Worm (Caenorhabditis elegans) whole organism, late embryonic: ENCODE data around the gene F19F10.1.

ENCODE experiments used
- C08G9.2 ChIP-seq: sonication (generic microtip); optimal IDR thresholded peaks from 2 replicates; lab custom pipeline; 2016; ENCODE audit warnings: mild to moderate bottlenecking, missing genetic modification characterization, moderate library complexity, missing compliant biosample characterization
- K09A11.1 ChIP-seq: sonication (generic microtip); optimal IDR thresholded peaks from 2 replicates; lab custom pipeline; 2017; ENCODE audit warnings: antibody characterized with exemption, mild to moderate bottlenecking, missing genetic modification characterization, missing compliant biosample characterization; ENCODE audit not compliant: insufficient read depth
- ahr-1 ChIP-seq: sonication (generic microtip); optimal IDR thresholded peaks from 2 replicates; lab custom pipeline; 2016; ENCODE audit warnings: missing genetic modification characterization, missing compliant biosample characterization
- ceh-14 ChIP-seq: sonication (generic microtip); optimal IDR thresholded peaks from 2 replicates; lab custom pipeline; 2016; ENCODE audit warnings: missing genotype, missing genetic modification characterization, missing compliant biosample characterization
- ceh-18 ChIP-seq: sonication (generic microtip); optimal IDR thresholded peaks from 2 replicates; lab custom pipeline; 2016; ENCODE audit warnings: missing genetic modification characterization, missing compliant biosample characterization
- ceh-2 ChIP-seq: sonication (generic microtip); optimal IDR thresholded peaks from 2 replicates; lab custom pipeline; 2016; ENCODE audit warnings: missing genotype, missing genetic modification characterization, missing compliant biosample characterization
- ceh-22 ChIP-seq: sonication (generic microtip); optimal IDR thresholded peaks from 2 replicates; lab custom pipeline; 2017; ENCODE audit warnings: missing biosample characterization, missing genetic modification characterization
- ceh-24 ChIP-seq: sonication (generic microtip); optimal IDR thresholded peaks from 2 replicates; lab custom pipeline; 2016; ENCODE audit warnings: mild to moderate bottlenecking, missing genetic modification characterization, missing compliant biosample characterization
- ceh-31 ChIP-seq: sonication (generic microtip); optimal IDR thresholded peaks from 2 replicates; lab custom pipeline; 2016; ENCODE audit warnings: missing genetic modification characterization, missing compliant biosample characterization
- ceh-34 ChIP-seq: sonication (generic microtip); optimal IDR thresholded peaks from 2 replicates; lab custom pipeline; 2016; ENCODE audit warnings: mild to moderate bottlenecking, missing genetic modification characterization, missing compliant biosample characterization
- ceh-45 ChIP-seq: fragments of 200-800 bp; sonication (Bioruptor generic); IDR thresholded peaks from 2 replicates; pipeline ENCODE4 v1.3.6; 2022; ENCODE audit warnings: missing genetic modification reagents, missing genetic modification characterization, missing compliant biosample characterization
- ceh-6 ChIP-seq: fragments of 200-800 bp; sonication (Bioruptor generic); optimal IDR thresholded peaks from 2 replicates; lab custom pipeline; 2018; ENCODE audit warnings: mild to moderate bottlenecking, missing genetic modification characterization, missing compliant biosample characterization
- dve-1 ChIP-seq: sonication (generic microtip); optimal IDR thresholded peaks from 2 replicates; lab custom pipeline; 2017; ENCODE audit warnings: antibody characterized with exemption, mild to moderate bottlenecking, missing genetic modification characterization, missing compliant biosample characterization
- elt-2 ChIP-seq: sonication (generic microtip); optimal IDR thresholded peaks from 2 replicates; lab custom pipeline; 2016; ENCODE audit warnings: missing genetic modification reagents, missing genetic modification characterization, missing compliant biosample characterization
- fax-1 ChIP-seq: sonication (generic microtip); optimal IDR thresholded peaks from 2 replicates; lab custom pipeline; 2016; ENCODE audit warnings: missing genotype, missing genetic modification characterization, missing compliant biosample characterization
- fkh-6 ChIP-seq: sonication (generic microtip); optimal IDR thresholded peaks from 2 replicates; lab custom pipeline; 2016; ENCODE audit warnings: missing genetic modification characterization, missing compliant biosample characterization
- hlh-15 ChIP-seq: sonication (generic microtip); optimal IDR thresholded peaks from 2 replicates; lab custom pipeline; 2016; ENCODE audit warnings: missing genetic modification characterization, missing compliant biosample characterization
- hlh-30 ChIP-seq: sonication (generic microtip); optimal IDR thresholded peaks from 2 replicates; lab custom pipeline; 2017; ENCODE audit warnings: antibody characterized with exemption, missing genetic modification characterization, missing compliant biosample characterization; ENCODE audit not compliant: insufficient read depth
- lin-11 ChIP-seq: fragments of 200-800 bp; sonication (Bioruptor generic); optimal IDR thresholded peaks from 2 replicates; lab custom pipeline; 2018; ENCODE audit warnings: mild to moderate bottlenecking, missing genetic modification characterization, missing compliant biosample characterization
- mec-3 ChIP-seq: sonication (generic microtip); optimal IDR thresholded peaks from 2 replicates; lab custom pipeline; 2016; ENCODE audit warnings: borderline replicate concordance, missing genetic modification characterization, missing compliant biosample characterization
- nfya-1 ChIP-seq: sonication (generic microtip); optimal IDR thresholded peaks from 2 replicates; lab custom pipeline; 2017; ENCODE audit warnings: missing genetic modification characterization, mild to moderate bottlenecking, missing compliant biosample characterization, antibody characterized with exemption, moderate library complexity
- nhr-11 ChIP-seq: fragments of 150-350 bp; optimal IDR thresholded peaks from 2 replicates; lab custom pipeline; 2014; ENCODE audit warnings: missing biosample characterization, missing genetic modification characterization
- pag-3 ChIP-seq: sonication (generic microtip); optimal IDR thresholded peaks from 2 replicates; lab custom pipeline; 2016; ENCODE audit warnings: missing compliant biosample characterization, missing genetic modification characterization, borderline replicate concordance
- pat-9 ChIP-seq: fragments of 200-800 bp; sonication (Bioruptor generic); optimal IDR thresholded peaks from 2 replicates; lab custom pipeline; 2018; ENCODE audit warnings: mild to moderate bottlenecking, missing genetic modification characterization, moderate library complexity, missing compliant biosample characterization
- pha-2 ChIP-seq: sonication (generic microtip); optimal IDR thresholded peaks from 2 replicates; lab custom pipeline; 2017; ENCODE audit warnings: mild to moderate bottlenecking, missing genetic modification characterization, missing compliant biosample characterization
- pha-4 ChIP-seq: fragments of 150-350 bp; optimal IDR thresholded peaks from 2 replicates; lab custom pipeline; 2018; ENCODE audit warnings: missing biosample characterization, missing genetic modification reagents, missing genetic modification characterization
- pros-1 ChIP-seq: fragments of 150-350 bp; optimal IDR thresholded peaks from 2 replicates; lab custom pipeline; 2014; ENCODE audit warnings: missing biosample characterization, missing genetic modification reagents, missing genetic modification characterization
- rnt-1 ChIP-seq: sonication (generic microtip); optimal IDR thresholded peaks from 2 replicates; lab custom pipeline; 2016; ENCODE audit warnings: missing genetic modification characterization, missing compliant biosample characterization
- sdc-2 ChIP-seq: sonication (generic microtip); optimal IDR thresholded peaks from 2 replicates; lab custom pipeline; 2016; ENCODE audit warnings: missing genotype, missing genetic modification characterization, missing compliant biosample characterization
- sox-4 ChIP-seq: sonication (generic microtip); optimal IDR thresholded peaks from 2 replicates; lab custom pipeline; 2017; ENCODE audit warnings: mild to moderate bottlenecking, missing genetic modification characterization, inconsistent platforms, missing compliant biosample characterization
- tbx-2 ChIP-seq: sonication (generic microtip); optimal IDR thresholded peaks from 2 replicates; lab custom pipeline; 2016; ENCODE audit warnings: missing genetic modification characterization, missing compliant biosample characterization
- tbx-7 ChIP-seq: sonication (generic microtip); optimal IDR thresholded peaks from 2 replicates; lab custom pipeline; 2016; ENCODE audit warnings: missing genotype, missing genetic modification characterization, missing compliant biosample characterization
- unc-42 ChIP-seq: sonication (generic microtip); optimal IDR thresholded peaks from 2 replicates; lab custom pipeline; 2016; ENCODE audit warnings: missing genotype, missing genetic modification characterization, missing compliant biosample characterization
- unc-55 ChIP-seq: sonication (generic microtip); optimal IDR thresholded peaks from 2 replicates; lab custom pipeline; 2017; ENCODE audit warnings: missing biosample characterization, missing genetic modification reagents, missing genetic modification characterization
- unc-86 ChIP-seq: sonication (generic microtip); optimal IDR thresholded peaks from 2 replicates; lab custom pipeline; 2016; ENCODE audit warnings: missing genetic modification characterization, missing compliant biosample characterization
- zip-5 ChIP-seq: sonication (generic microtip); optimal IDR thresholded peaks from 2 replicates; lab custom pipeline; 2016; ENCODE audit warnings: missing genetic modification characterization, missing compliant biosample characterization
- ztf-16 ChIP-seq: sonication (generic microtip); optimal IDR thresholded peaks from 2 replicates; lab custom pipeline; 2017; ENCODE audit warnings: missing genetic modification characterization, missing compliant biosample characterization

F19F10.1 gene

DNA sequence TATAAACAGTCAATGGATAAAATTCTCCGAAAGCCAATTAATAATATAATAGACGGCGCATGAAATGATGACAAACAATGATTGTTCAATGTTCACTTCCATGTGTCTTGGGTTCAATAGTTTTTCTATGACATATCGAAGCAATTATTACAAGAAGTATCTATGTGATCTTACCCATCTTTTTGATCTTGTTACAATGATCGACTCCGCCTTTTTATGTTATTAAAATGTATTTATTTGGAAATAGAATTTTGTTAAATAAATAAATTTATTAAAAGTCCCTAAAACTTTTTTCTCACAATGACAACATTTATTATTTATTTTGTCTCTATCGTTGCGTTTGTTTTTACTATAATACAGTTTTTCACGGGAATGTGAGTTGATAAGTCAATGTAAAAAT is 33.2 kb upstream of the F19F10.1 start, which contains the start of gene swt-2:
swt-2 (plus strand) TSS at position 301 of the 400 bp plus-strand sequence.
- no peak for TF ChIP-seq ceh-18 (tag; lab: Kevin White, UChicago)
- TF ChIP-seq tbx-7 (tag; lab: Kevin White, UChicago), result no peak
- TF ChIP-seq ahr-1 (tag; lab: Kevin White, UChicago), result no peak
- TF ChIP-seq ceh-2 (tag; lab: Kevin White, UChicago), result no peak
- TF ChIP-seq C08G9.2 (tag; lab: Kevin White, UChicago), result no peak
- TF ChIP-seq sdc-2 (tag; lab: Kevin White, UChicago), result no peak
- TF ChIP-seq unc-42 (tag; lab: Kevin White, UChicago), result no peak
- no peak for TF ChIP-seq ceh-34
- TF ChIP-seq elt-2 (tag; lab: Kevin White, UChicago), result no peak
- TF ChIP-seq lin-11 (tag; lab: Kevin White, UChicago), result no peak
- TF ChIP-seq hlh-30 (tag; lab: Kevin White, UChicago), result no peak
- no peak for TF ChIP-seq nhr-11 (tag; lab: Kevin White, UChicago)
- no peak for TF ChIP-seq ceh-22
- TF ChIP-seq ceh-45 (GFP tag; lab: Robert Waterston, UW), result no peak
- TF ChIP-seq unc-55, result no peak
- no peak for TF ChIP-seq mec-3
- no peak for TF ChIP-seq dve-1
- TF ChIP-seq rnt-1, result no peak
- no peak for TF ChIP-seq tbx-2
- TF ChIP-seq, all 69 proteins: peak for 0

DNA sequence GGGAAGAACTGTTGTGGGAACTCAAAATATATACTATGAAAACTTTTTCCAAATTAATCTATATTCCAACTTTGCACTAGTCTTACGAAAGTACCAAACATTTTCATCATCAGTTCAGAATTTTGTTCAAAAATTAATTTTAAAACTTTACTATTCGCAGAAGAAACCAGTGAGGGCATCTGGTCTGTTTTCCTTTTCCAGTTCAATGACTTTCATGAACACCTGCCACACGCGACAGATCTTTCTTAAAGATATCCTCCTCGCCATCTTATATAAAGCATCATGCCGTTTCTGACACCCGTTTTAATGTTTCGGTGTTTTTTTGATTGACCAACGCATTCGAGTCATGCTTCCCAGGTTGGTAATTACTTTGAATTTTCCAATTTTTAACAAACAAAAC is 30.1 kb upstream of the F19F10.1 start, which contains the start of gene C54F6.3:
C54F6.3 (plus strand) TSS at position 301 of the 400 bp plus-strand sequence.
- TF ChIP-seq pat-9 (tag; lab: Kevin White, UChicago) (no peak), tbx-7 (tag; lab: Kevin White, UChicago) (no peak), ceh-6 (GFP tag; lab: Kevin White, UChicago) (no peak)

DNA sequence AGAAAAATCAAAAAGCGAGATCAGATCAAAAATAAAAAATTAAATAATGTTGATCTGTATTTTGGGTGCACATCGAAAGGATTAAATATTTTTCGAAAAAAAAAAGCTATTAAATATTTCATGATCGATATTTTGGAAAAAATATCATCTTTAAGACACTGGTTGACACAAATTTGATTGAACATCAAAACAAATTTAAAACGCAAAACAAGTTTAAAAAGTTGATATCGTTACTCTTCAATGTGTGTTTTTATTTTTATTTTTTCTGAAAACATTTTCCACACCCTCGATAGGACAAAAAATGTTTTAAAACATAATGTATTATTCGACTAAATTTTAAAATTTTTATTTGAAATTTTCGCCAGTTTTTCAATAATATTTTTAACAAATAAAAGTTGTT is 25.0 kb upstream of the F19F10.1 start, which contains the start of gene C54F6.12:
C54F6.12 (minus strand) TSS at position 101 of the 400 bp plus-strand sequence.
- no peak for TF ChIP-seq nfya-1 (tag; lab: Kevin White, UChicago)

DNA sequence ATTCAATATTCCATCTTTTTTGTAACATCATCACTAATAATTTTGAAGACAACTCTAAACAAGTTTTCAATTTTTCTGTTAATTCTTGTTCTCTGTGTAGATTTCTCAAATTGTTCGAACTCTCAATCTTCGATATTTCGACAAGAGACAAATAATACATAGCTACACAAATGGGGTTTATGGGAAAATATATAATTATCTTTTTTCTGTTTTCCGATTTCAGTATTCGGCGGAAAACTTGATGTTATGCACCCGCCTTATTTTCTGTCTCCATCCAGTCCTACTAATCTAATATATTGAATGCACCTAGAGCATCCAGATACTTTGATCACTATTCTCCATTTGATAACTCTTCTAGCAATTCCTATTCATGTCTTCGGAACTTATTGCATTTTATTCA is 24.0 kb upstream of the F19F10.1 start, which contains the start of gene srh-268:
srh-268 (plus strand) TSS at position 301 of the 400 bp plus-strand sequence.
- TF ChIP-seq pha-4 (no peak), ceh-14 (no peak), ceh-2 (tag; lab: Kevin White, UChicago) (no peak), pha-2 (no peak), fkh-6 (tag; lab: Kevin White, UChicago) (no peak), pros-1 (tag; lab: Kevin White, UChicago) (no peak), sox-4 (no peak), fax-1 (tag; lab: Kevin White, UChicago) (no peak)

DNA sequence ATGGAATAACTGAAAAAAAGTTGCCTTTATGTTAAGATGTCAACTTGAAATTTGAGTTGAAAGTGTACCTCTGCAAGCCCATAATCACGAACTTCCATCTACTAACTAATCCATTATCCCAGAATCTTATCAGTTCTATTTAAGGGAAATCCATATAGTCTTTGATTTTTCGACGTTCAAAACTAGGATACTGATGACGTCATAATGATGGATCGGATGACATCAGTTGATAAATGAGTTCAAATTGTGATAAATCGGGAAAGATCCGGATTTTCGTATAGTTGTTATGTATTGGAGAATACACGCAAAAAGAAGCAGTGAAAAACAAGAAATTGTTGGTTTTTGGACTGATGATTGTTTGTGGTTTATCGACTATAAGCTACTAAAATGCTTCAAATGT is 19.3 kb upstream of the F19F10.1 start:
- TF ChIP-seq pat-9 (tag; lab: Kevin White, UChicago) (no peak), nfya-1 (tag; lab: Kevin White, UChicago) (no peak), zip-5 (no peak), pag-3 (tag; lab: Kevin White, UChicago) (no peak), pha-2 (no peak), pros-1 (tag; lab: Kevin White, UChicago) (no peak), ceh-22 (no peak), ztf-16 (tag; lab: Kevin White, UChicago) (no peak)

DNA sequence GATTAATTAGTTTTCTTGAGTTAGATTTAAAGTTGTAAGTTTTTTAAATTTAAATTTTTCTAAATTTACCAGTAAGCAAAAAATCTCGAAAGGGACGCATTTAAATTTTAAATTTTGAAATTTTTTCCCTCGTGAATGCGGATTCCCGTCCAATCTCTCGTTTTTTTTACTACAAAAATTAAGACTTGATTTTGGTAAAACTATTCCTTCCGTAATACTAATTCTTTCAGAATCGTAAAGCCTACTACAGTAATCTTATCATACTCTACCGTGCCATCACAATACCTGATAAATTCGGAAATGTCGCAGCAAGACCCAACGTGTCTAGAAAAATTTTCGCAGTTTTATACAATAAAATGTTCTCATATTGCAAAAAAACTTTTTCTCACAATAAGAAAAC is 17.9 kb upstream of the F19F10.1 start, which contains the start of the genes C54F6.19 and nhx-3:
C54F6.19 (plus strand) TSS at position 301 of the 400 bp plus-strand sequence.
nhx-3 (minus strand) TSS at position 337 of the 400 bp plus-strand sequence.
- TF ChIP-seq nfya-1 (tag; lab: Kevin White, UChicago) (no peak), ceh-24 (tag; lab: Kevin White, UChicago) (no peak), unc-86 (no peak), ceh-31 (tag; lab: Kevin White, UChicago) (no peak), K09A11.1 (tag; lab: Kevin White, UChicago) (no peak), hlh-15 (tag; lab: Kevin White, UChicago) (no peak)
